Fruit fly (Drosophila melanogaster) whole organism, embryonic: ENCODE measurements around the gene CG42263.

Experiments used
- CG10209 ChIP-seq: fragments of 200-800 bp; sonication (Bioruptor generic); optimal IDR thresholded peaks from 3 replicates; lab custom pipeline; 2017; ENCODE audit warnings: missing biosample characterization, mild to moderate bottlenecking, missing genetic modification characterization, missing genetic modification reagents
- CG10267 ChIP-seq: fragments of 200-800 bp; sonication (Bioruptor generic); optimal IDR thresholded peaks from 2 replicates; lab custom pipeline; 2018; ENCODE audit warnings: missing biosample characterization, mild to moderate bottlenecking, missing genetic modification characterization, moderate library complexity
- CG10366 ChIP-seq: fragments of 200-800 bp; sonication (Bioruptor generic); IDR thresholded peaks from 2 replicates; pipeline ENCODE4 v1.3.6; 2022; ENCODE audit warnings: missing biosample characterization, missing genetic modification characterization
- CG10979 ChIP-seq: fragments of 200-800 bp; sonication (Bioruptor generic); optimal IDR thresholded peaks from 2 replicates; lab custom pipeline; 2018; ENCODE audit warnings: missing biosample characterization, mild to moderate bottlenecking, missing genetic modification characterization, moderate library complexity
- CG11247 ChIP-seq: fragments of 200-800 bp; sonication (Bioruptor generic); IDR thresholded peaks from 2 replicates; pipeline ENCODE4 v1.3.6; 2022; ENCODE audit warnings: missing biosample characterization, missing genetic modification characterization
- CG13123 ChIP-seq: fragments of 200-800 bp; sonication (Bioruptor generic); optimal IDR thresholded peaks from 2 replicates; lab custom pipeline; 2016; ENCODE audit warnings: missing biosample characterization, missing genetic modification characterization
- CG1647 ChIP-seq: fragments of 200-800 bp; sonication (Bioruptor generic); optimal IDR thresholded peaks from 3 replicates; lab custom pipeline; 2016; ENCODE audit warnings: missing biosample characterization, missing genetic modification characterization
- CG17328 ChIP-seq: fragments of 200-800 bp; sonication (Bioruptor generic); IDR thresholded peaks from 2 replicates; pipeline ENCODE4 v1.3.6; 2022; ENCODE audit warnings: missing biosample characterization, missing genetic modification characterization
- CG30020 ChIP-seq: fragments of 200-800 bp; optimal IDR thresholded peaks from 2 replicates; lab custom pipeline; 2019; ENCODE audit warnings: missing biosample characterization, mild to moderate bottlenecking, missing genetic modification characterization, moderate library complexity
- CG3163 ChIP-seq: fragments of 200-800 bp; sonication (Bioruptor generic); optimal IDR thresholded peaks from 3 replicates; lab custom pipeline; 2016; ENCODE audit warnings: missing biosample characterization, missing genetic modification characterization
- CG33557 ChIP-seq: fragments of 200-800 bp; sonication (Bioruptor generic); optimal IDR thresholded peaks from 2 replicates; lab custom pipeline; 2019; ENCODE audit warnings: missing biosample characterization, mild to moderate bottlenecking, missing genetic modification characterization, moderate library complexity
- CG8765 ChIP-seq: fragments of 200-800 bp; sonication (Bioruptor generic); IDR thresholded peaks from 2 replicates; pipeline ENCODE4 v1.3.6; 2022; ENCODE audit warnings: missing biosample characterization, missing genetic modification characterization
- Dref ChIP-seq: fragments of 200-800 bp; sonication (Bioruptor generic); IDR thresholded peaks from 2 replicates; pipeline ENCODE4 v1.3.6; 2022; ENCODE audit warnings: missing biosample characterization, missing genetic modification characterization
- Drgx ChIP-seq: fragments of 200-800 bp; sonication (Bioruptor generic); IDR thresholded peaks from 2 replicates; pipeline ENCODE4 v1.3.6; 2022; ENCODE audit warnings: missing biosample characterization, missing genetic modification characterization
- Ets97D ChIP-seq: fragments of 200-800 bp; sonication (Bioruptor generic); optimal IDR thresholded peaks from 3 replicates; lab custom pipeline; 2016; ENCODE audit warnings: missing biosample characterization, missing genetic modification characterization
- HmgZ ChIP-seq: fragments of 200-800 bp; sonication (Bioruptor generic); optimal IDR thresholded peaks from 2 replicates; lab custom pipeline; 2018; ENCODE audit warnings: missing biosample characterization, mild to moderate bottlenecking, missing genetic modification characterization
- Kr ChIP-seq: fragments of 200-800 bp; sonication (Bioruptor generic); optimal IDR thresholded peaks from 2 replicates; lab custom pipeline; 2017; ENCODE audit warnings: missing biosample characterization, mild to moderate bottlenecking, missing genetic modification characterization
- Mad ChIP-seq: fragments of 200-800 bp; sonication (Bioruptor generic); optimal IDR thresholded peaks from 2 replicates; lab custom pipeline; 2016; ENCODE audit warnings: missing biosample characterization, missing genetic modification characterization
- Rfx ChIP-seq: fragments of 200-800 bp; sonication (Bioruptor generic); IDR thresholded peaks from 2 replicates; pipeline ENCODE4 v1.3.6; 2022; ENCODE audit warnings: missing biosample characterization, missing genetic modification characterization
- Scr ChIP-seq: fragments of 200-800 bp; sonication (Bioruptor generic); IDR thresholded peaks from 2 replicates; pipeline ENCODE4 v1.3.6; 2022; ENCODE audit warnings: missing biosample characterization, missing genetic modification characterization; ENCODE audit not compliant: partially characterized antibody
- cas ChIP-seq: fragments of 200-800 bp; sonication (Bioruptor generic); IDR thresholded peaks from 2 replicates; pipeline ENCODE4 v1.3.6; 2022; ENCODE audit warnings: missing biosample characterization, missing genetic modification characterization
- cato ChIP-seq: fragments of 200-800 bp; sonication (Bioruptor generic); optimal IDR thresholded peaks from 2 replicates; lab custom pipeline; 2016; ENCODE audit warnings: missing biosample characterization, missing genetic modification characterization, borderline replicate concordance
- dan ChIP-seq: fragments of 200-800 bp; sonication (Bioruptor generic); IDR thresholded peaks from 2 replicates; pipeline ENCODE4 v1.3.6; 2022; ENCODE audit warnings: missing biosample characterization, missing genetic modification characterization
- dati ChIP-seq: fragments of 200-800 bp; sonication (Bioruptor generic); IDR thresholded peaks from 2 replicates; pipeline ENCODE4 v1.3.6; 2022; ENCODE audit warnings: missing biosample characterization, missing genetic modification characterization
- en ChIP-seq: fragments of 200-800 bp; sonication (Bioruptor generic); optimal IDR thresholded peaks from 2 replicates; lab custom pipeline; 2016; ENCODE audit warnings: missing biosample characterization, missing genetic modification characterization
- ewg ChIP-seq: fragments of 200-800 bp; sonication (Bioruptor generic); optimal IDR thresholded peaks from 3 replicates; lab custom pipeline; 2017; ENCODE audit warnings: mild to moderate bottlenecking, missing biosample characterization, missing genetic modification reagents, missing genetic modification characterization
- eyg ChIP-seq: fragments of 200-800 bp; sonication (Bioruptor generic); optimal IDR thresholded peaks from 3 replicates; lab custom pipeline; 2016; ENCODE audit warnings: missing biosample characterization, missing genetic modification characterization
- fd3F ChIP-seq: fragments of 200-800 bp; sonication (Bioruptor generic); optimal IDR thresholded peaks from 2 replicates; lab custom pipeline; 2018; ENCODE audit warnings: missing biosample characterization, mild to moderate bottlenecking, missing genetic modification characterization, moderate library complexity
- ftz-f1 ChIP-seq: fragments of 200-800 bp; sonication (Bioruptor generic); optimal IDR thresholded peaks from 2 replicates; lab custom pipeline; 2016; ENCODE audit warnings: missing biosample characterization, missing genetic modification characterization
- gt ChIP-seq: fragments of 200-800 bp; sonication (Bioruptor generic); IDR thresholded peaks from 2 replicates; pipeline ENCODE4 v1.3.6; 2022; ENCODE audit warnings: missing biosample characterization, missing genetic modification characterization
- her ChIP-seq: fragments of 200-800 bp; sonication (Bioruptor generic); optimal IDR thresholded peaks from 2 replicates; lab custom pipeline; 2016; ENCODE audit warnings: missing biosample characterization, missing genetic modification characterization
- hth ChIP-seq: fragments of >200 bp; optimal IDR thresholded peaks from 2 replicates; lab custom pipeline; 2017; ENCODE audit warnings: inconsistent platforms
- jumu ChIP-seq: fragments of 200-800 bp; sonication (Bioruptor generic); optimal IDR thresholded peaks from 3 replicates; lab custom pipeline; 2016; ENCODE audit warnings: missing biosample characterization, missing genetic modification characterization
- kay ChIP-seq: fragments of 200-800 bp; sonication (Bioruptor generic); optimal IDR thresholded peaks from 2 replicates; lab custom pipeline; 2016; ENCODE audit warnings: missing biosample characterization, missing genetic modification characterization
- ken ChIP-seq: fragments of 200-800 bp; sonication (Bioruptor generic); IDR thresholded peaks from 3 replicates; pipeline ENCODE4 v1.3.6; 2022; ENCODE audit warnings: missing biosample characterization, missing genetic modification characterization
- klu ChIP-seq: fragments of 200-800 bp; sonication (Bioruptor generic); IDR thresholded peaks from 2 replicates; pipeline ENCODE4 v1.3.6; 2022; ENCODE audit warnings: missing biosample characterization, missing genetic modification characterization
- pnt ChIP-seq: fragments of 200-800 bp; sonication (Bioruptor generic); optimal IDR thresholded peaks from 3 replicates; lab custom pipeline; 2016; ENCODE audit warnings: missing biosample characterization, missing genetic modification characterization
- prd ChIP-seq, 3 experiments: fragments of >200 bp in 2 of 3; fragments of 200-800 bp in 1 of 3; sonication (Bioruptor generic) in 1 of 3; optimal IDR thresholded peaks in 2 of 3; IDR thresholded peaks in 1 of 3; 2 replicates in 2 of 3; 3 replicates in 1 of 3; pipeline versions ENCODE4 v1.3.6 to Lab custom; 2017 to 2022; ENCODE audit warnings: missing biosample characterization in 1 of 3, missing genetic modification characterization in 1 of 3
- pzg ChIP-seq: fragments of 200-800 bp; sonication (Bioruptor generic); optimal IDR thresholded peaks from 3 replicates; lab custom pipeline; 2018; ENCODE audit warnings: missing biosample characterization, mild to moderate bottlenecking, missing genetic modification characterization, moderate library complexity
- sc ChIP-seq, 3 experiments: fragments of >200 bp in 2 of 3; fragments of 200-800 bp in 1 of 3; sonication (Bioruptor generic) in 1 of 3; optimal IDR thresholded peaks; 2 replicates in 2 of 3; 3 replicates in 1 of 3; lab custom pipeline; 2017; ENCODE audit warnings: mild to moderate bottlenecking in 1 of 3, missing biosample characterization in 1 of 3, missing genetic modification characterization in 1 of 3, missing genetic modification reagents in 1 of 3
- scrt ChIP-seq: fragments of 200-800 bp; sonication (Bioruptor generic); optimal IDR thresholded peaks from 2 replicates; lab custom pipeline; 2018; ENCODE audit warnings: missing biosample characterization, mild to moderate bottlenecking, missing genetic modification characterization, moderate library complexity
- seq ChIP-seq: fragments of 200-800 bp; sonication (Bioruptor generic); IDR thresholded peaks from 2 replicates; pipeline ENCODE4 v1.3.6; 2022; ENCODE audit warnings: missing biosample characterization, missing genetic modification characterization
- slbo ChIP-seq: fragments of 200-800 bp; sonication (Bioruptor generic); IDR thresholded peaks from 2 replicates; pipeline ENCODE4 v1.3.6; 2022; ENCODE audit warnings: missing biosample characterization, missing genetic modification characterization
- so ChIP-seq: fragments of 200-800 bp; sonication (Bioruptor generic); IDR thresholded peaks from 3 replicates; pipeline ENCODE4 v1.3.6; 2022; ENCODE audit warnings: missing biosample characterization, missing genetic modification characterization
- tin ChIP-seq: fragments of 200-800 bp; sonication (Bioruptor generic); optimal IDR thresholded peaks from 3 replicates; lab custom pipeline; 2016; ENCODE audit warnings: missing biosample characterization, missing genetic modification characterization
- trh ChIP-seq: fragments of 200-800 bp; sonication (Bioruptor generic); optimal IDR thresholded peaks from 2 replicates; lab custom pipeline; 2016; ENCODE audit warnings: missing biosample characterization, missing genetic modification characterization
- tup ChIP-seq: fragments of 200-800 bp; sonication (Bioruptor generic); optimal IDR thresholded peaks from 2 replicates; lab custom pipeline; 2016; ENCODE audit warnings: missing biosample characterization, mild to moderate bottlenecking, missing genetic modification characterization, moderate library complexity
- unc-4 ChIP-seq: fragments of 200-800 bp; sonication (Bioruptor generic); IDR thresholded peaks from 2 replicates; pipeline ENCODE4 v1.3.6; 2022; ENCODE audit warnings: missing biosample characterization, missing genetic modification characterization; ENCODE audit not compliant: partially characterized antibody
- wor ChIP-seq: fragments of 200-800 bp; sonication (Bioruptor generic); IDR thresholded peaks from 2 replicates; pipeline ENCODE4 v1.3.6; 2022; ENCODE audit warnings: missing biosample characterization, missing genetic modification characterization

The CG42263 gene

dm6 chr3L:20002482-20003234, 47.1 kb upstream of the CG42263 start, which contains the start of gene CG7668 (continued):
- TF ChIP-seq HmgZ, result peak; percentile 92
- TF ChIP-seq CG3163 (GFP tag; lab: Kevin White, UChicago), result peak; percentile 60
- TF ChIP-seq ken (GFP tag; lab: Robert Waterston, UW), result peak; percentile 91; the same call in 2 of the 3 replicates
- no peak for TF ChIP-seq unc-4
- peak; percentile 92 for TF ChIP-seq so (GFP tag; lab: Robert Waterston, UW)
- peak; percentile 81 for TF ChIP-seq fd3F (GFP tag; lab: Kevin White, UChicago)
- 0 out of 2 replicates have a peak, but pooled peaks have one; percentile 26 for TF ChIP-seq Dref (GFP tag; lab: Robert Waterston, UW)
- TF ChIP-seq cato (GFP tag; lab: Kevin White, UChicago), result peak; percentile 78
- TF ChIP-seq Ets97D (GFP tag; lab: Kevin White, UChicago), result peak; percentile 81
- TF ChIP-seq sc (optimal IDR thresholded peaks at IDR 0.05; lab: Kevin White, UChicago), result no peak
- TF ChIP-seq sc (GFP tag; optimal IDR thresholded peaks at IDR 0.05; lab: Kevin White, UChicago), result peak; percentile 58
- peak; percentile 70 for TF ChIP-seq en
- TF ChIP-seq kay (GFP tag; lab: Kevin White, UChicago), result peak; percentile 79
- no peak for TF ChIP-seq Kr (GFP tag; lab: Kevin White, UChicago)
- TF ChIP-seq her (GFP tag; lab: Kevin White, UChicago), result peak; percentile 81
- peak; percentile 77; the same call in 1 of the 2 replicates for TF ChIP-seq CG11247 (GFP tag; lab: Robert Waterston, UW)
- TF ChIP-seq dati (GFP tag; lab: Robert Waterston, UW), result no peak; the same call in 1 of the 2 replicates
- TF ChIP-seq dan (GFP tag; lab: Robert Waterston, UW), result no peak
- TF ChIP-seq cas (GFP tag; lab: Robert Waterston, UW), result peak; percentile 86; the same call in 1 of the 2 replicates
- TF ChIP-seq jumu (GFP tag; lab: Kevin White, UChicago), result peak; percentile 85
- peak; percentile 78 for TF ChIP-seq Mad (GFP tag; lab: Kevin White, UChicago)
- TF ChIP-seq slbo (GFP tag; lab: Robert Waterston, UW), result peak; percentile 91
- peak; percentile 58 for TF ChIP-seq eyg (GFP tag; lab: Kevin White, UChicago)
- peak; percentile 23 for TF ChIP-seq CG1647 (GFP tag; lab: Kevin White, UChicago)
- peak; percentile 93 for TF ChIP-seq CG17328 (GFP tag; lab: Robert Waterston, UW)
- peak; percentile 89 for TF ChIP-seq seq (GFP tag; lab: Robert Waterston, UW)
- TF ChIP-seq CG30020 (tag; lab: Kevin White, UChicago), result peak; percentile 87
- TF ChIP-seq prd (optimal IDR thresholded peaks at IDR 0.05; lab: Kevin White, UChicago), result no peak
- TF ChIP-seq prd (GFP tag; IDR thresholded peaks at IDR 0.05; lab: Robert Waterston, UW), result peak; percentile 92
- peak; percentile 91 for TF ChIP-seq CG10979 (tag; lab: Kevin White, UChicago)
- TF ChIP-seq gt (GFP tag; lab: Robert Waterston, UW), result no peak
- peak; percentile 23 for TF ChIP-seq tup (GFP tag; lab: Kevin White, UChicago)
- peak; percentile 82 for TF ChIP-seq trh
- peak; percentile 59 for TF ChIP-seq wor (GFP tag; lab: Robert Waterston, UW)
- TF ChIP-seq hth (lab: Kevin White, UChicago), result no peak
- TF ChIP-seq CG10366, result peak; percentile 87; the same call in 1 of the 2 replicates
- TF ChIP-seq CG8765, result peak; percentile 86
- TF ChIP-seq CG13123, result peak; percentile 81
- TF ChIP-seq ftz-f1, result peak; percentile 3
- TF ChIP-seq pzg (GFP tag; lab: Kevin White, UChicago), result peak; percentile 62
- TF ChIP-seq Rfx (GFP tag; lab: Robert Waterston, UW), result no peak; the same call in 1 of the 2 replicates
- peak; percentile 92 for TF ChIP-seq CG33557 (GFP tag; lab: Kevin White, UChicago)
- peak; percentile 90 for TF ChIP-seq Drgx
- TF ChIP-seq ewg (GFP tag; lab: Kevin White, UChicago), result peak; percentile 75
- TF ChIP-seq Scr (GFP tag; lab: Robert Waterston, UW), result peak; percentile 9; the same call in 1 of the 2 replicates
- no peak; the same call in 1 of the 2 replicates for TF ChIP-seq klu (GFP tag; lab: Robert Waterston, UW)
- TF ChIP-seq pnt (GFP tag; lab: Kevin White, UChicago), result peak; percentile 85
- peak; percentile 87 for TF ChIP-seq tin (GFP tag; lab: Kevin White, UChicago)
- TF ChIP-seq CG10267 (tag; lab: Kevin White, UChicago), result peak; percentile 88
- peak; percentile 89 for TF ChIP-seq CG10209 (GFP tag; lab: Kevin White, UChicago)
- TF ChIP-seq scrt (GFP tag; lab: Kevin White, UChicago), result peak; percentile 78
